Fruit fly (Drosophila melanogaster) whole organism, embryonic: ENCODE data around the gene CG31797.

Experiments used
- B-H1 ChIP-seq: fragments of 200-800 bp; sonication (Bioruptor generic); IDR thresholded peaks from 3 replicates; pipeline ENCODE4 v1.3.6; 2022; ENCODE audit warnings: missing biosample characterization, missing genetic modification characterization
- B-H2 ChIP-seq: fragments of 200-800 bp; sonication (Bioruptor generic); optimal IDR thresholded peaks from 2 replicates; lab custom pipeline; 2018; ENCODE audit warnings: missing biosample characterization, mild to moderate bottlenecking, missing genetic modification characterization
- CG10147 ChIP-seq: fragments of 200-800 bp; sonication (Bioruptor generic); optimal IDR thresholded peaks from 2 replicates; lab custom pipeline; 2019; ENCODE audit warnings: missing biosample characterization, mild to moderate bottlenecking, missing genetic modification characterization, moderate library complexity
- CG10543 ChIP-seq: fragments of 200-800 bp; sonication (Bioruptor generic); optimal IDR thresholded peaks from 3 replicates; lab custom pipeline; 2017; ENCODE audit warnings: missing biosample characterization, mild to moderate bottlenecking, missing genetic modification characterization, moderate library complexity
- CG11723 ChIP-seq: fragments of 200-800 bp; sonication (Bioruptor generic); optimal IDR thresholded peaks from 2 replicates; lab custom pipeline; 2017; ENCODE audit warnings: missing biosample characterization, mild to moderate bottlenecking, missing genetic modification characterization
- CG17361 ChIP-seq: fragments of 200-800 bp; sonication (Bioruptor generic); IDR thresholded peaks from 3 replicates; pipeline ENCODE4 v1.3.6; 2022; ENCODE audit warnings: missing biosample characterization, missing genetic modification characterization
- CG17385 ChIP-seq: fragments of 200-800 bp; sonication (Bioruptor generic); optimal IDR thresholded peaks from 3 replicates; lab custom pipeline; 2018; ENCODE audit warnings: missing biosample characterization, mild to moderate bottlenecking, missing genetic modification characterization
- CG2889 ChIP-seq: fragments of 200-800 bp; sonication (Bioruptor generic); IDR thresholded peaks from 3 replicates; pipeline ENCODE4 v1.3.6; 2022; ENCODE audit warnings: missing biosample characterization, missing genetic modification characterization
- CG30020 ChIP-seq: fragments of 200-800 bp; optimal IDR thresholded peaks from 2 replicates; lab custom pipeline; 2019; ENCODE audit warnings: missing biosample characterization, mild to moderate bottlenecking, missing genetic modification characterization, moderate library complexity
- CG31224 ChIP-seq: fragments of 200-800 bp; sonication (Bioruptor generic); IDR thresholded peaks from 2 replicates; pipeline ENCODE4 v1.3.6; 2022; ENCODE audit warnings: missing biosample characterization, missing genetic modification characterization
- CG31365 ChIP-seq: fragments of 200-800 bp; sonication (Bioruptor generic); optimal IDR thresholded peaks from 2 replicates; lab custom pipeline; 2018; ENCODE audit warnings: missing biosample characterization, mild to moderate bottlenecking, missing genetic modification characterization
- CG42726 ChIP-seq: fragments of 200-800 bp; sonication (Bioruptor generic); IDR thresholded peaks from 2 replicates; pipeline ENCODE4 v1.3.6; 2022; ENCODE audit warnings: missing biosample characterization, missing genetic modification characterization; ENCODE audit not compliant: partially characterized antibody
- CG4707 ChIP-seq: fragments of 200-800 bp; sonication (Bioruptor generic); optimal IDR thresholded peaks from 2 replicates; lab custom pipeline; 2018; ENCODE audit warnings: missing biosample characterization, mild to moderate bottlenecking, missing genetic modification characterization, moderate library complexity
- CG6254 ChIP-seq: fragments of 200-800 bp; sonication (Bioruptor generic); optimal IDR thresholded peaks from 3 replicates; lab custom pipeline; 2017; ENCODE audit warnings: mild to moderate bottlenecking, missing biosample characterization, missing genetic modification reagents, missing genetic modification characterization
- CG7987 ChIP-seq: fragments of 200-800 bp; sonication (Bioruptor generic); optimal IDR thresholded peaks from 2 replicates; lab custom pipeline; 2018; ENCODE audit warnings: missing biosample characterization, mild to moderate bottlenecking, missing genetic modification characterization, moderate library complexity
- CHES-1-like ChIP-seq: fragments of 200-800 bp; sonication (Bioruptor generic); optimal IDR thresholded peaks from 2 replicates; lab custom pipeline; 2016; ENCODE audit warnings: missing biosample characterization, missing genetic modification characterization
- Dad ChIP-seq: fragments of 200-800 bp; sonication (Bioruptor generic); optimal IDR thresholded peaks from 3 replicates; lab custom pipeline; 2016; ENCODE audit warnings: missing biosample characterization, missing genetic modification characterization
- Dp ChIP-seq: fragments of 200-800 bp; sonication (Bioruptor generic); optimal IDR thresholded peaks from 2 replicates; lab custom pipeline; 2018; ENCODE audit warnings: missing biosample characterization, mild to moderate bottlenecking, missing genetic modification characterization, moderate library complexity
- Eip74EF ChIP-seq, 2 experiments: fragments of 200-800 bp in 1 of 2; fragments of >200 bp in 1 of 2; sonication (Bioruptor generic) in 1 of 2; optimal IDR thresholded peaks; 2 replicates each; lab custom pipeline; 2017 to 2019; ENCODE audit warnings: missing biosample characterization in 2 of 2, missing genetic modification characterization in 2 of 2, mild to moderate bottlenecking in 1 of 2, moderate library complexity in 1 of 2
- Fer1 ChIP-seq: fragments of 200-800 bp; sonication (Bioruptor generic); optimal IDR thresholded peaks from 2 replicates; lab custom pipeline; 2017; ENCODE audit warnings: missing biosample characterization, mild to moderate bottlenecking, missing genetic modification characterization
- Fer3 ChIP-seq: fragments of 200-800 bp; sonication (Bioruptor generic); optimal IDR thresholded peaks from 2 replicates; lab custom pipeline; 2018; ENCODE audit warnings: missing biosample characterization, mild to moderate bottlenecking, missing genetic modification characterization, moderate library complexity
- HmgZ ChIP-seq: fragments of 200-800 bp; sonication (Bioruptor generic); optimal IDR thresholded peaks from 2 replicates; lab custom pipeline; 2018; ENCODE audit warnings: missing biosample characterization, mild to moderate bottlenecking, missing genetic modification characterization
- Hmr ChIP-seq: fragments of 200-800 bp; sonication (Bioruptor generic); optimal IDR thresholded peaks from 3 replicates; lab custom pipeline; 2017; ENCODE audit warnings: mild to moderate bottlenecking, missing biosample characterization, missing genetic modification reagents, missing genetic modification characterization
- Max ChIP-seq: fragments of 200-800 bp; sonication (Bioruptor generic); optimal IDR thresholded peaks from 2 replicates; lab custom pipeline; 2016; ENCODE audit warnings: missing biosample characterization, mild to moderate bottlenecking, missing genetic modification characterization
- NC2β ChIP-seq: fragments of 200-800 bp; sonication (Bioruptor generic); optimal IDR thresholded peaks from 2 replicates; lab custom pipeline; 2016; ENCODE audit warnings: missing biosample characterization, missing genetic modification characterization
- Nf-YA ChIP-seq: fragments of 200-800 bp; sonication (Bioruptor generic); IDR thresholded peaks from 2 replicates; pipeline ENCODE4 v1.3.6; 2022; ENCODE audit warnings: missing biosample characterization, missing genetic modification characterization
- Nf-YB ChIP-seq: fragments of 200-800 bp; sonication (Bioruptor generic); optimal IDR thresholded peaks from 3 replicates; lab custom pipeline; 2019; ENCODE audit warnings: missing biosample characterization, mild to moderate bottlenecking, missing genetic modification characterization, moderate library complexity
- Opbp ChIP-seq: fragments of 200-800 bp; sonication (Bioruptor generic); IDR thresholded peaks from 3 replicates; pipeline ENCODE4 v1.3.6; 2022; ENCODE audit warnings: missing biosample characterization, missing genetic modification characterization; ENCODE audit not compliant: partially characterized antibody
- Poxn ChIP-seq: fragments of 200-800 bp; sonication (Bioruptor generic); IDR thresholded peaks from 2 replicates; pipeline ENCODE4 v1.3.6; 2022; ENCODE audit warnings: missing biosample characterization, missing genetic modification characterization
- Ptx1 ChIP-seq: fragments of 200-800 bp; sonication (Bioruptor generic); IDR thresholded peaks from 2 replicates; pipeline ENCODE4 v1.3.6; 2022; ENCODE audit warnings: missing biosample characterization, missing genetic modification characterization
- Sry-δ ChIP-seq: fragments of 200-800 bp; sonication (Bioruptor generic); optimal IDR thresholded peaks from 2 replicates; lab custom pipeline; 2016; ENCODE audit warnings: missing biosample characterization, missing genetic modification characterization
- ci ChIP-seq: fragments of 200-800 bp; sonication (Bioruptor generic); IDR thresholded peaks from 3 replicates; pipeline ENCODE4 v1.3.6; 2022; ENCODE audit warnings: missing biosample characterization, missing genetic modification characterization
- croc ChIP-seq: fragments of 200-800 bp; sonication (Bioruptor generic); conservative IDR thresholded peaks from 3 replicates; pipeline ENCODE4 v1.3.6; 2022; ENCODE audit warnings: missing biosample characterization, missing genetic modification characterization
- dimm ChIP-seq: fragments of 200-800 bp; sonication (Bioruptor generic); IDR thresholded peaks from 2 replicates; pipeline ENCODE4 v1.3.6; 2022; ENCODE audit warnings: missing biosample characterization, missing genetic modification characterization
- disco-r ChIP-seq: fragments of 200-800 bp; sonication (Bioruptor generic); optimal IDR thresholded peaks from 2 replicates; lab custom pipeline; 2016; ENCODE audit warnings: missing biosample characterization, missing genetic modification characterization
- dmrt11E ChIP-seq: fragments of 200-800 bp; sonication (Bioruptor generic); optimal IDR thresholded peaks from 3 replicates; lab custom pipeline; 2018; ENCODE audit warnings: missing biosample characterization, mild to moderate bottlenecking, missing genetic modification characterization, moderate library complexity
- esg ChIP-seq: fragments of 200-800 bp; sonication (Bioruptor generic); conservative IDR thresholded peaks from 2 replicates; pipeline ENCODE4 v1.3.6; 2022; ENCODE audit warnings: missing biosample characterization, missing genetic modification characterization
- gcm ChIP-seq: fragments of 200-800 bp; sonication (Bioruptor generic); optimal IDR thresholded peaks from 2 replicates; lab custom pipeline; 2019; ENCODE audit warnings: missing biosample characterization, mild to moderate bottlenecking, missing genetic modification characterization, moderate library complexity
- grau ChIP-seq: fragments of 200-800 bp; optimal IDR thresholded peaks from 3 replicates; lab custom pipeline; 2019; ENCODE audit warnings: missing biosample characterization, mild to moderate bottlenecking, missing genetic modification characterization, moderate library complexity
- hth ChIP-seq: fragments of >200 bp; optimal IDR thresholded peaks from 2 replicates; lab custom pipeline; 2017; ENCODE audit warnings: inconsistent platforms
- jigr1 ChIP-seq: fragments of 200-800 bp; sonication (Bioruptor generic); IDR thresholded peaks from 3 replicates; pipeline ENCODE4 v1.3.6; 2022; ENCODE audit warnings: missing biosample characterization, missing genetic modification characterization
- nerfin-2 ChIP-seq: fragments of 200-800 bp; sonication (Bioruptor generic); IDR thresholded peaks from 2 replicates; pipeline ENCODE4 v1.3.6; 2022; ENCODE audit warnings: missing biosample characterization, missing genetic modification characterization; ENCODE audit not compliant: partially characterized antibody
- org-1 ChIP-seq: fragments of 200-800 bp; sonication (Bioruptor generic); optimal IDR thresholded peaks from 2 replicates; lab custom pipeline; 2017; ENCODE audit warnings: missing biosample characterization, missing genetic modification characterization
- otp ChIP-seq: fragments of 200-800 bp; sonication (Bioruptor generic); IDR thresholded peaks from 3 replicates; pipeline ENCODE4, ENCODE4 v1.3.6; 2022; ENCODE audit warnings: missing biosample characterization, missing genetic modification characterization
- pho ChIP-seq: fragments of 200-800 bp; sonication (Bioruptor generic); optimal IDR thresholded peaks from 2 replicates; lab custom pipeline; 2016; ENCODE audit warnings: missing biosample characterization, missing genetic modification characterization
- pzg ChIP-seq: fragments of 200-800 bp; sonication (Bioruptor generic); optimal IDR thresholded peaks from 3 replicates; lab custom pipeline; 2018; ENCODE audit warnings: missing biosample characterization, mild to moderate bottlenecking, missing genetic modification characterization, moderate library complexity
- salm ChIP-seq: fragments of 200-800 bp; sonication (Bioruptor generic); optimal IDR thresholded peaks from 2 replicates; lab custom pipeline; 2018; ENCODE audit warnings: missing biosample characterization, mild to moderate bottlenecking, missing genetic modification characterization
- vfl ChIP-seq: fragments of 200-800 bp; sonication (Bioruptor generic); optimal IDR thresholded peaks from 2 replicates; lab custom pipeline; 2016; ENCODE audit warnings: missing biosample characterization, missing genetic modification characterization

Gene CG31797

DNA sequence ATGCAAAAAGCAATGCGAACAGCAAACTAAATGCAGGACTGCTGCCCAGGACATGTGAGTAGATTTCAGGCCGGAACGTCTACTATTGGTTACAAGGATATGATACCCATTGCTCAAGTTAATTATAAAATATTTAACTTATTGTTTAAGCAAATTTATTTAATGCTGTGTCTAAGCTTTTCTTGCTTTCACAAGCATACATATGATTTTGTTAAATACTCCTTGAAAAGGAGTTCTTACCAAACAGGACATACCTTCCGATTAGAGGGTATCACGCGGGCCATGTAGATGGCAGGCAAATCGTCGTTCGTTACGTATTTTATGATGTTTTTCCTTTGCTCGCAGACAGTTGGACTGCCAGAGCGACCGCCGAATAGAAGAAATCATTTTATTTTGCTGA, 23.5 kb upstream of the CG31797 start (continued):
- TF ChIP-seq dimm: no peak
- no peak for TF ChIP-seq jigr1 (GFP tag; lab: Robert Waterston, UW)
- peak; percentile 2 for TF ChIP-seq Max
- TF ChIP-seq CHES-1-like: no peak
- no peak for TF ChIP-seq CG4707
- TF ChIP-seq disco-r (GFP tag; lab: Kevin White, UChicago): no peak
- no peak for TF ChIP-seq Nf-YA (GFP tag; lab: Robert Waterston, UW)
- peak; percentile 39 for TF ChIP-seq Fer3 (tag; lab: Kevin White, UChicago)
- TF ChIP-seq org-1: peak; percentile 22
- TF ChIP-seq hth (lab: Kevin White, UChicago): no peak
- TF ChIP-seq croc: no peak
- no peak for TF ChIP-seq NC2β
- TF ChIP-seq grau (tag; lab: Kevin White, UChicago): peak; percentile 61
- no peak for TF ChIP-seq salm (tag; lab: Kevin White, UChicago)
- TF ChIP-seq CG10147 (GFP tag; lab: Kevin White, UChicago): peak; percentile 36
- TF ChIP-seq CG2889: no peak
- no peak for TF ChIP-seq B-H2 (GFP tag; lab: Kevin White, UChicago)
- TF ChIP-seq Fer1 (GFP tag; lab: Kevin White, UChicago): peak; percentile 61
- TF ChIP-seq CG31224 (GFP tag; lab: Robert Waterston, UW): no peak
- TF ChIP-seq gcm (GFP tag; lab: Kevin White, UChicago): no peak
- no peak for TF ChIP-seq B-H1 (GFP tag; lab: Robert Waterston, UW)
- peak; percentile 44 for TF ChIP-seq dmrt11E (tag; lab: Kevin White, UChicago)
- TF ChIP-seq Ptx1: peak; percentile 62
- TF ChIP-seq ci (GFP tag; lab: Robert Waterston, UW): peak; percentile 69; the same call in 2 of the 3 replicates
- TF ChIP-seq vfl: no peak
- no peak for TF ChIP-seq Eip74EF (GFP tag; optimal IDR thresholded peaks at IDR 0.05; lab: Kevin White, UChicago)
- no peak for TF ChIP-seq Sry-δ (GFP tag; lab: Kevin White, UChicago)
- TF ChIP-seq Hmr (GFP tag; lab: Kevin White, UChicago): peak; percentile 59
- TF ChIP-seq Opbp (GFP tag; lab: Robert Waterston, UW): no peak
- no peak for TF ChIP-seq pho (GFP tag; lab: Kevin White, UChicago)
- no peak for TF ChIP-seq CG30020 (tag; lab: Kevin White, UChicago)
- no peak for TF ChIP-seq CG31365
- no peak for TF ChIP-seq Nf-YB (GFP tag; lab: Kevin White, UChicago)
- 0 out of 3 replicates have a peak, but pooled peaks have one; percentile 39 for TF ChIP-seq otp (GFP tag; lab: Robert Waterston, UW)
- TF ChIP-seq Dad (GFP tag; lab: Kevin White, UChicago): no peak
- no peak for TF ChIP-seq HmgZ (tag; lab: Kevin White, UChicago)
- no peak for TF ChIP-seq CG42726 (GFP tag; lab: Robert Waterston, UW)
- TF ChIP-seq nerfin-2 (GFP tag; lab: Robert Waterston, UW): no peak
- TF ChIP-seq Poxn (GFP tag; lab: Robert Waterston, UW): no peak
- TF ChIP-seq CG17385 (GFP tag; lab: Kevin White, UChicago): peak; percentile 21
- TF ChIP-seq CG10543 (GFP tag; lab: Kevin White, UChicago): no peak
- TF ChIP-seq esg (GFP tag; lab: Robert Waterston, UW): peak; percentile 48; the same call in 1 of the 2 replicates
- no peak for TF ChIP-seq pzg (GFP tag; lab: Kevin White, UChicago)
- TF ChIP-seq CG17361: 0 out of 3 replicates have a peak, but pooled peaks have one; percentile 34
- no peak for TF ChIP-seq CG6254 (GFP tag; lab: Kevin White, UChicago)
- no peak for TF ChIP-seq CG7987 (GFP tag; lab: Kevin White, UChicago)
- no peak for TF ChIP-seq Dp (GFP tag; lab: Kevin White, UChicago)
- TF ChIP-seq CG11723 (GFP tag; lab: Kevin White, UChicago): no peak
- TF ChIP-seq, all 482 proteins: peak for 141
